Worm (Caenorhabditis elegans): ENCODE data around the gene Y105C5A.13.

DNA sequence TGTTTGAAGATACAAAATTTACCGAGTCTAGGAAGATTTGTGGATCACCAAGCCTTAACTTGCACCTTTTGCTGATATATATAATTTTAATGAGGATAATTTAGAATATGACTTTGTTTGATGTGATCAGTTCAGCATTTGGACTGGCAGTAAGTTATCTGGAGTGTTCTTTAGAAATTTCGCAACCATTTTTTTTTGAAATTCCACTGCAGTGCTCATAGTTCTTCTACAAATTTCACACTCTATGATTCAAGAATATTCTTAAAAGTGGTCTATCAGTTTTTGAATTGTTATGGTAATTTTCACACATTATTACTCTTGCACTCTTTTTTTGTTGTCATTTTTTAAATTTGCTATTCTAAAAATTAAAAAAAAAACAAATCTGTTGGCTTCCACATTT lies 1.8 kb upstream of the Y105C5A.13 start:
- TF ChIP-seq somi-1 (GFP tag; optimal IDR thresholded peaks at IDR 0.05) (no peak), mcd-1 (GFP tag; IDR thresholded peaks at IDR 0.05) (no peak), F22D6.2 (tag; optimal IDR thresholded peaks at IDR 0.05) (no peak), D2030.7 (GFP tag; IDR thresholded peaks at IDR 0.05) (no peak), ceh-91 (GFP tag; IDR thresholded peaks at IDR 0.05) (no peak), efl-1 (GFP tag; optimal IDR thresholded peaks at IDR 0.05) (no peak), tbx-9 (tag; optimal IDR thresholded peaks at IDR 0.05; ENCODE audit: borderline replicate concordance) (no peak), aptf-2 (GFP tag; conservative IDR thresholded peaks at IDR 0.05) (no peak), ets-4 (GFP tag; optimal IDR thresholded peaks at IDR 0.05) (no peak)
